Fruit fly (Drosophila melanogaster) whole organism, wandering third instar larva: ENCODE results near the gene Hs2st.
A peak's percentile ranks its signal among the peaks of the same experiment; 100 is the strongest.

Source experiments
- Abd-B ChIP-seq: fragments of >200 bp; optimal IDR thresholded peaks from 2 replicates; lab custom pipeline; 2017; ENCODE audit warnings: missing biosample characterization, missing genetic modification characterization
- CG32264 ChIP-seq: fragments of 200-800 bp; sonication (Bioruptor generic); optimal IDR thresholded peaks from 2 replicates; lab custom pipeline; 2016; ENCODE audit warnings: missing biosample characterization, missing genetic modification characterization
- CG9705 ChIP-seq: fragments of 200-800 bp; sonication (Bioruptor generic); optimal IDR thresholded peaks from 2 replicates; lab custom pipeline; 2018; ENCODE audit warnings: missing biosample characterization, mild to moderate bottlenecking, missing genetic modification characterization
- CrebA ChIP-seq: fragments of 200-800 bp; sonication (Bioruptor generic); optimal IDR thresholded peaks from 2 replicates; lab custom pipeline; 2016; ENCODE audit warnings: missing biosample characterization, mild to moderate bottlenecking, missing genetic modification characterization, borderline replicate concordance
- Dif ChIP-seq: fragments of 200-275, 200-300 bp; sonication (Bioruptor generic); optimal IDR thresholded peaks from 2 replicates; lab custom pipeline; 2018; ENCODE audit warnings: missing biosample characterization, missing genetic modification characterization; ENCODE audit not compliant: partially characterized antibody
- GATAd ChIP-seq: sonication (Bioruptor generic); optimal IDR thresholded peaks from 2 replicates; lab custom pipeline; 2016; ENCODE audit warnings: missing biosample characterization, missing genetic modification characterization
- HLH106 ChIP-seq: fragments of 200-800 bp; optimal IDR thresholded peaks from 3 replicates; lab custom pipeline; 2019; ENCODE audit warnings: missing biosample characterization, mild to moderate bottlenecking, missing genetic modification characterization, moderate library complexity
- Hnf4 ChIP-seq: fragments of 200-800 bp; sonication (Bioruptor generic); optimal IDR thresholded peaks from 2 replicates; lab custom pipeline; 2016; ENCODE audit warnings: missing biosample characterization, mild to moderate bottlenecking, missing genetic modification characterization
- Hr78 ChIP-seq: fragments of >200 bp; optimal IDR thresholded peaks from 2 replicates; lab custom pipeline; 2017; ENCODE audit warnings: missing biosample characterization, missing genetic modification characterization
- Hr83 ChIP-seq: fragments of 200-300 bp; sonication (Bioruptor generic); optimal IDR thresholded peaks from 2 replicates; lab custom pipeline; 2016; ENCODE audit warnings: missing biosample characterization, mild to moderate bottlenecking, missing genetic modification characterization, moderate library complexity; ENCODE audit not compliant: poor library complexity, severe bottlenecking
- Mio ChIP-seq: sonication (Bioruptor generic); optimal IDR thresholded peaks from 2 replicates; lab custom pipeline; 2016; ENCODE audit warnings: missing biosample characterization, missing genetic modification characterization
- N ChIP-seq: fragments of >200 bp; optimal IDR thresholded peaks from 2 replicates; lab custom pipeline; 2018; ENCODE audit warnings: missing biosample characterization, missing external identifiers, missing genetic modification characterization
- OdsH ChIP-seq: fragments of 200-800 bp; sonication (Bioruptor generic); optimal IDR thresholded peaks from 2 replicates; lab custom pipeline; 2016; ENCODE audit warnings: missing biosample characterization, mild to moderate bottlenecking, missing genetic modification characterization
- Rel ChIP-seq, 2 experiments: fragments of 200-800 bp; sonication (Bioruptor generic) in 1 of 2; optimal IDR thresholded peaks; 2 replicates in 1 of 2; 3 replicates in 1 of 2; lab custom pipeline; 2016 to 2019; ENCODE audit warnings: mild to moderate bottlenecking in 2 of 2, missing biosample characterization in 2 of 2, missing genetic modification characterization in 2 of 2, moderate library complexity in 1 of 2
- Sp1 ChIP-seq: fragments of 200-800 bp; sonication (Bioruptor generic); optimal IDR thresholded peaks from 3 replicates; lab custom pipeline; 2019; ENCODE audit warnings: missing biosample characterization, mild to moderate bottlenecking, missing genetic modification characterization, moderate library complexity
- Vsx2 ChIP-seq: fragments of 200-300, 225-300 bp; sonication (Bioruptor generic); optimal IDR thresholded peaks from 2 replicates; lab custom pipeline; 2018; ENCODE audit warnings: missing biosample characterization, missing genetic modification characterization; ENCODE audit not compliant: partially characterized antibody
- brk ChIP-seq: fragments of 200-800 bp; sonication (Bioruptor generic); optimal IDR thresholded peaks from 2 replicates; lab custom pipeline; 2016; ENCODE audit warnings: missing biosample characterization, mild to moderate bottlenecking, missing genetic modification characterization
- dl ChIP-seq, 2 experiments: fragments of 175-275, 200-275 bp in 1 of 2; fragments of 200-275 bp in 1 of 2; sonication (Bioruptor generic); optimal IDR thresholded peaks; lab custom pipeline; 2018; ENCODE audit warnings: mild to moderate bottlenecking in 2 of 2, missing biosample characterization in 2 of 2, missing genetic modification characterization in 2 of 2, moderate library complexity in 2 of 2; ENCODE audit not compliant: partially characterized antibody in 2 of 2, insufficient read depth in 1 of 2
- dmrt93B ChIP-seq: fragments of 200-800 bp; sonication (Bioruptor generic); optimal IDR thresholded peaks from 2 replicates; lab custom pipeline; 2018; ENCODE audit warnings: missing biosample characterization, mild to moderate bottlenecking, missing genetic modification characterization
- dsf ChIP-seq: sonication (Bioruptor generic); optimal IDR thresholded peaks from 2 replicates; lab custom pipeline; 2016; ENCODE audit warnings: missing biosample characterization, missing genetic modification characterization, borderline replicate concordance
- ey ChIP-seq: fragments of 200-800 bp; sonication (Bioruptor generic); optimal IDR thresholded peaks from 2 replicates; lab custom pipeline; 2016; ENCODE audit warnings: missing biosample characterization, missing genetic modification characterization
- foxo ChIP-seq, 2 experiments: fragments of 200-800 bp; sonication (Bioruptor generic); optimal IDR thresholded peaks; 2 replicates in 1 of 2; 3 replicates in 1 of 2; lab custom pipeline; 2016 to 2017; ENCODE audit warnings: missing biosample characterization in 2 of 2, missing genetic modification characterization in 2 of 2
- fru ChIP-seq: fragments of 200-800 bp; sonication (Bioruptor generic); optimal IDR thresholded peaks from 3 replicates; lab custom pipeline; 2016; ENCODE audit warnings: missing biosample characterization, mild to moderate bottlenecking, missing genetic modification characterization
- h ChIP-seq: fragments of 200-800 bp; sonication (Bioruptor generic); optimal IDR thresholded peaks from 3 replicates; lab custom pipeline; 2016; ENCODE audit warnings: missing biosample characterization, mild to moderate bottlenecking, missing genetic modification characterization
- jim ChIP-seq: fragments of 175-275, 200-325 bp; sonication (Bioruptor generic); optimal IDR thresholded peaks from 2 replicates; lab custom pipeline; 2016; ENCODE audit warnings: missing biosample characterization, mild to moderate bottlenecking, missing genetic modification characterization
- lola ChIP-seq: fragments of >200 bp; optimal IDR thresholded peaks from 2 replicates; lab custom pipeline; 2017; ENCODE audit warnings: missing biosample characterization, missing genetic modification characterization
- psq ChIP-seq: fragments of 200-800 bp; sonication (Bioruptor generic); optimal IDR thresholded peaks from 3 replicates; lab custom pipeline; 2017; ENCODE audit warnings: missing biosample characterization, mild to moderate bottlenecking, missing genetic modification characterization, moderate library complexity
- rgr ChIP-seq: fragments of 200-800 bp; sonication (Bioruptor generic); optimal IDR thresholded peaks from 3 replicates; lab custom pipeline; 2016; ENCODE audit warnings: missing biosample characterization, mild to moderate bottlenecking, missing genetic modification characterization
- sage ChIP-seq: fragments of 200-800 bp; sonication (Bioruptor generic); optimal IDR thresholded peaks from 2 replicates; lab custom pipeline; 2016; ENCODE audit warnings: missing biosample characterization, mild to moderate bottlenecking, missing genetic modification characterization
- tai ChIP-seq: sonication (Bioruptor generic); optimal IDR thresholded peaks from 2 replicates; lab custom pipeline; 2016; ENCODE audit warnings: missing biosample characterization, missing genetic modification characterization
- woc ChIP-seq: sonication (Bioruptor generic); optimal IDR thresholded peaks from 2 replicates; lab custom pipeline; 2016; ENCODE audit warnings: missing biosample characterization, mild to moderate bottlenecking, missing genetic modification characterization

Gene Hs2st

dm6 chr2L:19442627-19443026, 1.9 kb downstream of the Hs2st start, which contains the start of gene CG10237:
Gene CG10237, minus strand, starts transcription at chr2L:19442727.
- TF ChIP-seq psq, result no peak
- TF ChIP-seq, all 38 proteins: peak for 0

DNA sequence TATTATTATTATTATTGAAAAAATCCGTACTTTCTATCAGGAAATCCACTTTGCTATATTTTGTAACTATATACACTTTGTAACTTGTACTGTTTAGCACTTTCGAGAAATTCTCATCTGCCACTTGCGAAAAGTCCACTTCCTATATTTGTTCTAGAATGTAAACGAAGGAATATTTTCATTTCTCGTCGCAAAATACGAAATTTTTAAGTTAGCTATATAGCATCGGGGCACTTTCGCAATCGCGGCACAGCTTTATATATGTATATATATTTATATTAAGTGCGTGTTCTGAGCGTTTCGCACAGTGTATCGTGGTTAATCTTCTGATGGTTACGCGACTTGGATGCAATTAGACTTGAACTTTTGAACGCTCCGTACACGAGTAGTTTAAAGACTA, 2.8 kb downstream of the Hs2st start, which contains the start of gene RanGAP:
TSS of gene RanGAP (plus strand) at position 169 of the 400 bp plus-strand sequence.
- TF ChIP-seq Hnf4 (GFP tag; lab: Kevin White, UChicago) (no peak), dsf (GFP tag; lab: Kevin White, UChicago) (no peak), Hr78 (GFP tag; lab: Kevin White, UChicago) (no peak), CG32264 (no peak), dl (GFP tag; optimal IDR thresholded peaks at IDR 0.05; lab: Kevin White, UChicago; ENCODE audit: insufficient read depth in 1 of 2, partially characterized antibody in 2 of 2) (no peak), Abd-B (GFP tag; lab: Kevin White, UChicago) (no peak), woc (GFP tag; lab: Kevin White, UChicago) (no peak), h (GFP tag; lab: Kevin White, UChicago) (no peak), ey (GFP tag; lab: Kevin White, UChicago) (no peak), GATAd (GFP tag; lab: Kevin White, UChicago) (no peak), lola (no peak), CG9705 (GFP tag; lab: Kevin White, UChicago) (no peak)
- TF ChIP-seq, all 38 proteins: peak for 0

DNA sequence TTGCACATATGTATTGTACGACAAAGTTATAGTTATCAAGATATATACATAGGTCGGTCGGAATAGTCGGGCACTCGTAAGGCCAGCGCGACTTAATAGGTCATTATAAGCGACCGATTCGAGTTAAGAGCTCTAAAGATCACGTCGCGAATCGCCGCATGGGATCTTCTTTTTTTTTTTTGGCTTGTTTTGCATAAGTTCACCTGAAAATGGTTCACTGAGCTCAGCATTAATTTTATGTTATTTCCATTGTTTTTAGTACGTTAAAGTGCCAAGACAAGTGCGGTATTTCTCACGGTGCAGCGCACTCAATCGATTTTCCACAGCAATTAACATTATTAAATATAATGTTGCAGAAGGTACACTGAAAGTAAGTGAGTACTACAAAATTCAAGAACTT, 3.2 kb downstream of the Hs2st start:
- TF ChIP-seq brk (GFP tag; lab: Kevin White, UChicago) (no peak), Dif (no peak), HLH106 (tag; lab: Kevin White, UChicago) (no peak), ey (GFP tag; lab: Kevin White, UChicago) (no peak), Vsx2 (GFP tag; lab: Kevin White, UChicago) (no peak), psq (no peak)

DNA sequence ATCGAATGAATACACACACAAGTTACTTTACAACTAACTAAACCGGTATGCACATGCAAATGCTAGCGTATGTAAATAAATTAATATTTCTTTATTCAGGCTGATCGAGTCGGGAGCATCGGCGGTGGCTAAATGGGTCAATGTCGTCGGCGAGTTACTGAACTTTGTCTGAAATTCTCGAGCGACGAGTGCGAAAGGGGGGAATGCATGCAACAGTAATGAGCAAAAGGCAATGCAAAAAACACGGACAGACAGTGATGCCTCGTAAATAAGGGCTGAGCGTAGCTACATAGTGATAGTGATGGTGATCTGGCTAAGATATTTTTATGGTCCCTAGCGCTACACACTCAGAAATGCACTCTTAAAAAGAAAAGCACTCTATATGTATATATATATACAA, 3.8 kb downstream of the Hs2st start:
- TF ChIP-seq psq, result peak; percentile 73
- no peak for TF ChIP-seq Hr78 (GFP tag; lab: Kevin White, UChicago)
- peak; percentile 31 for TF ChIP-seq woc (GFP tag; lab: Kevin White, UChicago)
- no peak for TF ChIP-seq CG32264
- TF ChIP-seq Mio (GFP tag; lab: Kevin White, UChicago), result no peak
- TF ChIP-seq OdsH, result no peak
- no peak for TF ChIP-seq foxo (GFP tag; optimal IDR thresholded peaks at IDR 0.05; lab: Kevin White, UChicago)
- TF ChIP-seq sage (GFP tag; lab: Kevin White, UChicago), result no peak
- TF ChIP-seq dsf (GFP tag; lab: Kevin White, UChicago), result no peak
- TF ChIP-seq tai (GFP tag; lab: Kevin White, UChicago), result no peak
- no peak for TF ChIP-seq CrebA
- no peak for TF ChIP-seq N (GFP tag; lab: Kevin White, UChicago)
- peak; percentile 13 for TF ChIP-seq Hnf4 (GFP tag; lab: Kevin White, UChicago)
- no peak for TF ChIP-seq brk (GFP tag; lab: Kevin White, UChicago)
- no peak for TF ChIP-seq Sp1 (GFP tag; lab: Kevin White, UChicago)
- TF ChIP-seq Dif, result no peak
- TF ChIP-seq CG9705 (GFP tag; lab: Kevin White, UChicago), result no peak
- no peak for TF ChIP-seq dmrt93B (GFP tag; lab: Kevin White, UChicago)
- TF ChIP-seq Rel (GFP tag; optimal IDR thresholded peaks at IDR 0.05; lab: Kevin White, UChicago), result no peak
- TF ChIP-seq Rel (tag; optimal IDR thresholded peaks at IDR 0.05; lab: Kevin White, UChicago), result no peak
- TF ChIP-seq dl (GFP tag; optimal IDR thresholded peaks at IDR 0.05; lab: Kevin White, UChicago; ENCODE audit: insufficient read depth in 1 of 2, partially characterized antibody in 2 of 2), result no peak
- TF ChIP-seq HLH106 (tag; lab: Kevin White, UChicago), result peak; percentile 31
- TF ChIP-seq GATAd (GFP tag; lab: Kevin White, UChicago), result no peak
- no peak for TF ChIP-seq Vsx2 (GFP tag; lab: Kevin White, UChicago)
- no peak for TF ChIP-seq rgr (GFP tag; lab: Kevin White, UChicago)
- TF ChIP-seq ey (GFP tag; lab: Kevin White, UChicago), result no peak
- no peak for TF ChIP-seq Hr83 (GFP tag; lab: Kevin White, UChicago)
- TF ChIP-seq h (GFP tag; lab: Kevin White, UChicago), result peak; percentile 0
- no peak for TF ChIP-seq jim (GFP tag; lab: Kevin White, UChicago)
- peak; percentile 80 for TF ChIP-seq fru
